Fruit fly (Drosophila melanogaster): ENCODE measurements around the gene CG16721.

DNA sequence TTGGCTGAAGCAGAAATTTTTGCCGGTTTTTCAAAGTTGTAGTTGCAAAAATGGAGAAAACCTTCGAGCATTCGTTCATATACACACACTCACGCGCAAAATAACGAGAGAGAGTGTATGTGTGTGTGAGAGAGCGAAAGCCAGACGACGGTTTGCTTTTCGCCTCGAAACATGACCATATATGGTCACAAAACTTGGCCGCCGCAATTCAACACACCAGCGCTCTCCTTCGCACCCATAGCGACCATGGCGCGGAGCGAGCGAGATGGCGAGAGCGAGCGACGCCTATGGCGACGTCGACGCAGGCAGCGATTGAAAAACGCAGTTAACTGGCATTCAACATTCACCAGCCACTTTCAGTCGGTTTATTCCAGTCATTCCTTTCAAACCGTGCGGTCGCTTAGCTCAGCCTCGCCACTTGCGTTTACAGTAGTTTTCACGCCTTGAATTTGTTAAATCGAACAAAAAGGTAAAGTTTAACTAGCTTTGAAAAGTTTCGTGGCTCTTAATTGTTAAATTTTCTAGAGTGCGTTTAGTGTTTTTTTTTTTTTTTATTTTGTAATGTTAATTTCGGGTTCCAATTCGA is 22.1 kb downstream of the CG16721 start:
- TF ChIP-seq CG4496 (GFP tag; IDR thresholded peaks at IDR 0.05): peak; percentile 71; the same call in 2 of the 3 replicates
- no peak for TF ChIP-seq rn (GFP tag; IDR thresholded peaks at IDR 0.05)
- no peak for TF ChIP-seq CG34367 (tag; optimal IDR thresholded peaks at IDR 0.05)
- peak; percentile 48 for TF ChIP-seq Pif1B (GFP tag; optimal IDR thresholded peaks at IDR 0.05)
- TF ChIP-seq CG14655 (GFP tag; optimal IDR thresholded peaks at IDR 0.05): peak; percentile 13
- TF ChIP-seq Ets98B (GFP tag; IDR thresholded peaks at IDR 0.05): peak; percentile 42; the same call in 1 of the 2 replicates
- TF ChIP-seq CG32121 (GFP tag; IDR thresholded peaks at IDR 0.05): peak; percentile 22; the same call in 1 of the 2 replicates
- peak; percentile 77 for TF ChIP-seq EcR (GFP tag; optimal IDR thresholded peaks at IDR 0.05)
- TF ChIP-seq CG15710 (tag; optimal IDR thresholded peaks at IDR 0.05): no peak
- peak; percentile 46 for TF ChIP-seq Snoo (tag; optimal IDR thresholded peaks at IDR 0.05)
- peak; percentile 30 for TF ChIP-seq Pif1A (GFP tag; optimal IDR thresholded peaks at IDR 0.05)
- no peak for TF ChIP-seq D1 (tag; optimal IDR thresholded peaks at IDR 0.05)
- TF ChIP-seq gl (tag; optimal IDR thresholded peaks at IDR 0.05): no peak

Measured in whole organism, pupa.